Worm (Caenorhabditis elegans): ENCODE results near the gene R10E4.6.

R10E4.6 gene

ce11 chrIII:4332543-4333042 lies 39.4 kb downstream of the R10E4.6 start, which contains the start of gene cdk-12:
Gene cdk-12, plus strand, starts transcription at chrIII:4332992.
- TF ChIP-seq peb-1 (tag; optimal IDR thresholded peaks at IDR 0.05), result no peak
- no peak for TF ChIP-seq fos-1 (tag; optimal IDR thresholded peaks at IDR 0.05)
- TF ChIP-seq R02D3.7 (tag; optimal IDR thresholded peaks at IDR 0.05), result no peak
- TF ChIP-seq sma-3 (GFP tag; optimal IDR thresholded peaks at IDR 0.05), result peak; percentile 3
- no peak for TF ChIP-seq nhr-11 (tag; optimal IDR thresholded peaks at IDR 0.05)
- TF ChIP-seq unc-39 (tag; optimal IDR thresholded peaks at IDR 0.05), result no peak
- TF ChIP-seq sem-4 (tag; optimal IDR thresholded peaks at IDR 0.05), result no peak
- TF ChIP-seq gmeb-1 (tag; optimal IDR thresholded peaks at IDR 0.05), result peak; percentile 38
- no peak for TF ChIP-seq ceh-82 (tag; optimal IDR thresholded peaks at IDR 0.05)
- peak; percentile 26 for TF ChIP-seq lin-13 (GFP tag; optimal IDR thresholded peaks at IDR 0.05)
- peak; percentile 39 for TF ChIP-seq sma-9 (GFP tag; optimal IDR thresholded peaks at IDR 0.05)
- no peak for TF ChIP-seq sma-9 (tag; optimal IDR thresholded peaks at IDR 0.05)
- TF ChIP-seq lin-11 (tag; optimal IDR thresholded peaks at IDR 0.05), result no peak
- no peak for TF ChIP-seq dmd-4 (tag; optimal IDR thresholded peaks at IDR 0.05)
- no peak for TF ChIP-seq egl-27 (tag; optimal IDR thresholded peaks at IDR 0.05)
- no peak for TF ChIP-seq ztf-4 (tag; optimal IDR thresholded peaks at IDR 0.05)
- peak; percentile 34 for TF ChIP-seq snpc-4 (tag; optimal IDR thresholded peaks at IDR 0.05)
- TF ChIP-seq crh-2 (tag; optimal IDR thresholded peaks at IDR 0.05), result peak; percentile 47
- TF ChIP-seq elt-1 (tag; optimal IDR thresholded peaks at IDR 0.05), result no peak
- TF ChIP-seq elt-3 (tag; optimal IDR thresholded peaks at IDR 0.05), result no peak
- TF ChIP-seq nhr-23 (tag; optimal IDR thresholded peaks at IDR 0.05), result no peak
- no peak for TF ChIP-seq aly-2 (tag; optimal IDR thresholded peaks at IDR 0.05)
- TF ChIP-seq ZK546.5 (tag; optimal IDR thresholded peaks at IDR 0.05), result no peak
- TF ChIP-seq mbf-1 (tag; optimal IDR thresholded peaks at IDR 0.05), result no peak
- TF ChIP-seq C34F6.9 (tag; optimal IDR thresholded peaks at IDR 0.05), result peak; percentile 75
- no peak for TF ChIP-seq zag-1 (tag; optimal IDR thresholded peaks at IDR 0.05)
- TF ChIP-seq unc-62 (GFP tag; optimal IDR thresholded peaks at IDR 0.05), result no peak
- TF ChIP-seq blmp-1 (tag; optimal IDR thresholded peaks at IDR 0.05; ENCODE audit: insufficient read depth), result no peak
- TF ChIP-seq nhr-6 (tag; optimal IDR thresholded peaks at IDR 0.05), result no peak
- TF ChIP-seq alr-1 (tag; optimal IDR thresholded peaks at IDR 0.05), result no peak
- TF ChIP-seq nhr-12 (tag; optimal IDR thresholded peaks at IDR 0.05), result no peak
- TF ChIP-seq unc-55 (GFP tag; optimal IDR thresholded peaks at IDR 0.05), result peak; percentile 73
- TF ChIP-seq nhr-77 (tag; optimal IDR thresholded peaks at IDR 0.05), result no peak
- no peak for TF ChIP-seq mab-5 (tag; optimal IDR thresholded peaks at IDR 0.05)
- TF ChIP-seq ztf-11 (tag; optimal IDR thresholded peaks at IDR 0.05), result no peak
- TF ChIP-seq skn-1 (tag; optimal IDR thresholded peaks at IDR 0.05), result no peak
- TF ChIP-seq nhr-10 (tag; optimal IDR thresholded peaks at IDR 0.05), result no peak
- TF ChIP-seq lsy-2 (tag; optimal IDR thresholded peaks at IDR 0.05), result peak in 1 of 2 experiments; percentile 65
- no peak for TF ChIP-seq nhr-25 (tag; optimal IDR thresholded peaks at IDR 0.05)
- peak; percentile 16 for TF ChIP-seq F13H6.1 (tag; optimal IDR thresholded peaks at IDR 0.05)
- TF ChIP-seq nhr-237 (tag; optimal IDR thresholded peaks at IDR 0.05), result no peak
- TF ChIP-seq Y55F3AM.14 (GFP tag; optimal IDR thresholded peaks at IDR 0.05), result no peak
- no peak for TF ChIP-seq ztf-1 (GFP tag; conservative IDR thresholded peaks at IDR 0.05)
- TF ChIP-seq lin-39 (tag; optimal IDR thresholded peaks at IDR 0.05), result no peak
- TF ChIP-seq ceh-16 (tag; optimal IDR thresholded peaks at IDR 0.05), result no peak
- no peak for TF ChIP-seq nhr-21 (tag; optimal IDR thresholded peaks at IDR 0.05)
- no peak for TF ChIP-seq ama-1 (optimal IDR thresholded peaks at IDR 0.05)
- TF ChIP-seq mdl-1 (tag; optimal IDR thresholded peaks at IDR 0.05), result no peak
- peak; percentile 3 for TF ChIP-seq nhr-129 (tag; optimal IDR thresholded peaks at IDR 0.05)
